Fruit fly (Drosophila melanogaster) whole organism, prepupa: ENCODE data around the gene CG42780.
A peak's percentile ranks its signal among the peaks of the same experiment; 100 is the strongest.

Experiments
- Blimp-1 ChIP-seq: fragments of 200-800 bp; sonication (Bioruptor generic); optimal IDR thresholded peaks from 3 replicates; lab custom pipeline; 2017; ENCODE audit warnings: missing biosample characterization, missing genetic modification characterization, mild to moderate bottlenecking, moderate library complexity, missing genetic modification reagents
- CG10669 ChIP-seq: fragments of 200-800 bp; sonication (Bioruptor generic); optimal IDR thresholded peaks from 3 replicates; lab custom pipeline; 2018; ENCODE audit warnings: missing biosample characterization, mild to moderate bottlenecking, missing genetic modification characterization, moderate library complexity
- CG1621 ChIP-seq: fragments of 200-800 bp; sonication (Bioruptor generic); optimal IDR thresholded peaks from 3 replicates; lab custom pipeline; 2018; ENCODE audit warnings: missing biosample characterization, mild to moderate bottlenecking, missing genetic modification characterization
- CG16779 ChIP-seq: fragments of 200-800 bp; sonication (Bioruptor generic); optimal IDR thresholded peaks from 3 replicates; lab custom pipeline; 2017; ENCODE audit warnings: missing biosample characterization, mild to moderate bottlenecking, missing genetic modification characterization
- CG31627 ChIP-seq: fragments of 200-800 bp; sonication (Bioruptor generic); optimal IDR thresholded peaks from 3 replicates; lab custom pipeline; 2016; ENCODE audit warnings: missing biosample characterization, missing genetic modification characterization
- CG32006 ChIP-seq: fragments of 200-800 bp; sonication (Bioruptor generic); optimal IDR thresholded peaks from 3 replicates; lab custom pipeline; 2017; ENCODE audit warnings: missing biosample characterization, mild to moderate bottlenecking, missing genetic modification characterization
- CG3919 ChIP-seq: fragments of 200-800 bp; sonication (Bioruptor generic); optimal IDR thresholded peaks from 3 replicates; lab custom pipeline; 2016; ENCODE audit warnings: missing biosample characterization, missing genetic modification characterization
- CG4318 ChIP-seq: fragments of 200-800 bp; sonication (Bioruptor generic); optimal IDR thresholded peaks from 3 replicates; lab custom pipeline; 2017; ENCODE audit warnings: missing biosample characterization, mild to moderate bottlenecking, missing genetic modification characterization
- CG6163 ChIP-seq: fragments of 200-800 bp; sonication (Bioruptor generic); IDR thresholded peaks from 3 replicates; pipeline ENCODE4 v1.3.6; 2022; ENCODE audit warnings: missing biosample characterization, missing genetic modification characterization
- CG6808 ChIP-seq: fragments of 200-800 bp; sonication (Bioruptor generic); optimal IDR thresholded peaks from 3 replicates; lab custom pipeline; 2017; ENCODE audit warnings: missing biosample characterization, missing genetic modification characterization, mild to moderate bottlenecking, moderate library complexity, missing genetic modification reagents
- CG7368 ChIP-seq: fragments of 200-800 bp; sonication (Bioruptor generic); optimal IDR thresholded peaks from 3 replicates; lab custom pipeline; 2016; ENCODE audit warnings: missing biosample characterization, missing genetic modification characterization
- CG8319 ChIP-seq: fragments of 200-800 bp; sonication (Bioruptor generic); optimal IDR thresholded peaks from 3 replicates; lab custom pipeline; 2016; ENCODE audit warnings: missing biosample characterization, missing genetic modification characterization
- CG8632 ChIP-seq: fragments of 200-800 bp; sonication (Bioruptor generic); optimal IDR thresholded peaks from 3 replicates; lab custom pipeline; 2016; ENCODE audit warnings: missing biosample characterization, missing genetic modification characterization
- CG9139 ChIP-seq: fragments of 200-800 bp; sonication (Bioruptor generic); optimal IDR thresholded peaks from 3 replicates; lab custom pipeline; 2017; ENCODE audit warnings: missing biosample characterization, mild to moderate bottlenecking, missing genetic modification characterization
- Eip78C ChIP-seq: fragments of 200-800 bp; sonication (Bioruptor generic); peaks from one replicate; lab custom pipeline; 2016; ENCODE audit warnings: missing biosample characterization, missing genetic modification characterization
- Ets21C ChIP-seq: fragments of 200-800 bp; sonication (Bioruptor generic); optimal IDR thresholded peaks from 3 replicates; lab custom pipeline; 2016; ENCODE audit warnings: missing biosample characterization, missing genetic modification characterization
- Gug ChIP-seq: fragments of 200-800 bp; sonication (Bioruptor generic); IDR thresholded peaks from 2 replicates; pipeline ENCODE4 v1.3.6; 2022; ENCODE audit warnings: missing biosample characterization, missing genetic modification characterization
- Hr38 ChIP-seq: sonication (Bioruptor generic); optimal IDR thresholded peaks from 2 replicates; lab custom pipeline; 2016; ENCODE audit warnings: missing biosample characterization, missing genetic modification characterization
- Lpt ChIP-seq: fragments of 200-800 bp; sonication (Bioruptor generic); optimal IDR thresholded peaks from 3 replicates; lab custom pipeline; 2016; ENCODE audit warnings: missing biosample characterization, missing genetic modification characterization
- OdsH ChIP-seq: fragments of 200-800 bp; sonication (Bioruptor generic); optimal IDR thresholded peaks from 3 replicates; lab custom pipeline; 2016; ENCODE audit warnings: missing biosample characterization, missing genetic modification characterization
- Smox ChIP-seq: fragments of 200-800 bp; sonication (Bioruptor generic); optimal IDR thresholded peaks from 3 replicates; lab custom pipeline; 2016; ENCODE audit warnings: missing biosample characterization, missing genetic modification characterization
- Sox102F ChIP-seq: fragments of 200-800 bp; sonication (Bioruptor generic); optimal IDR thresholded peaks from 2 replicates; lab custom pipeline; 2016; ENCODE audit warnings: missing biosample characterization, mild to moderate bottlenecking, missing genetic modification characterization
- Sox14 ChIP-seq: fragments of 200-800 bp; sonication (Bioruptor generic); optimal IDR thresholded peaks from 3 replicates; lab custom pipeline; 2016; ENCODE audit warnings: missing biosample characterization, missing genetic modification characterization
- Sox15 ChIP-seq: fragments of 200-800 bp; sonication (Bioruptor generic); optimal IDR thresholded peaks from 3 replicates; lab custom pipeline; 2016; ENCODE audit warnings: missing biosample characterization, missing genetic modification characterization
- achi ChIP-seq: fragments of 200-800 bp; sonication (Bioruptor generic); optimal IDR thresholded peaks from 3 replicates; lab custom pipeline; 2016; ENCODE audit warnings: missing biosample characterization, missing genetic modification characterization
- acj6 ChIP-seq: fragments of 200-800 bp; sonication (Bioruptor generic); optimal IDR thresholded peaks from 3 replicates; lab custom pipeline; 2016; ENCODE audit warnings: missing biosample characterization, missing genetic modification characterization
- dsx ChIP-seq: fragments of 200-800 bp; optimal IDR thresholded peaks from 3 replicates; lab custom pipeline; 2019; ENCODE audit warnings: missing biosample characterization, mild to moderate bottlenecking, missing genetic modification characterization, moderate library complexity; ENCODE audit not compliant: poor library complexity, severe bottlenecking
- eg ChIP-seq: fragments of 200-800 bp; sonication (Bioruptor generic); IDR thresholded peaks from 3 replicates; pipeline ENCODE4 v1.3.6; 2022; ENCODE audit warnings: missing biosample characterization, missing genetic modification characterization
- esn ChIP-seq: fragments of 200-800 bp; sonication (Bioruptor generic); optimal IDR thresholded peaks from 2 replicates; lab custom pipeline; 2016; ENCODE audit warnings: missing biosample characterization, mild to moderate bottlenecking, missing genetic modification characterization, moderate library complexity
- fd59A ChIP-seq: fragments of 200-800 bp; sonication (Bioruptor generic); optimal IDR thresholded peaks from 2 replicates; lab custom pipeline; 2017; ENCODE audit warnings: missing biosample characterization, mild to moderate bottlenecking, missing genetic modification characterization, missing genetic modification reagents
- fkh ChIP-seq: fragments of 200-800 bp; sonication (Bioruptor generic); optimal IDR thresholded peaks from 3 replicates; lab custom pipeline; 2017; ENCODE audit warnings: missing biosample characterization, mild to moderate bottlenecking, missing genetic modification characterization, moderate library complexity
- net ChIP-seq: fragments of 200-800 bp; sonication (Bioruptor generic); optimal IDR thresholded peaks from 3 replicates; lab custom pipeline; 2016; ENCODE audit warnings: missing biosample characterization, missing genetic modification characterization
- pdm3 ChIP-seq: fragments of 200-800 bp; sonication (Bioruptor generic); optimal IDR thresholded peaks from 3 replicates; lab custom pipeline; 2016; ENCODE audit warnings: missing biosample characterization, missing genetic modification characterization
- ss ChIP-seq, 2 experiments: fragments of 200-800 bp; sonication (Bioruptor generic); optimal IDR thresholded peaks; 2 replicates in 1 of 2; 3 replicates in 1 of 2; lab custom pipeline; 2017 to 2018; ENCODE audit warnings: mild to moderate bottlenecking in 2 of 2, missing biosample characterization in 2 of 2, missing genetic modification characterization in 2 of 2, moderate library complexity in 1 of 2
- topi ChIP-seq: fragments of 200-800 bp; sonication (Bioruptor generic); optimal IDR thresholded peaks from 3 replicates; lab custom pipeline; 2016; ENCODE audit warnings: missing biosample characterization, missing genetic modification characterization

The CG42780 gene

DNA sequence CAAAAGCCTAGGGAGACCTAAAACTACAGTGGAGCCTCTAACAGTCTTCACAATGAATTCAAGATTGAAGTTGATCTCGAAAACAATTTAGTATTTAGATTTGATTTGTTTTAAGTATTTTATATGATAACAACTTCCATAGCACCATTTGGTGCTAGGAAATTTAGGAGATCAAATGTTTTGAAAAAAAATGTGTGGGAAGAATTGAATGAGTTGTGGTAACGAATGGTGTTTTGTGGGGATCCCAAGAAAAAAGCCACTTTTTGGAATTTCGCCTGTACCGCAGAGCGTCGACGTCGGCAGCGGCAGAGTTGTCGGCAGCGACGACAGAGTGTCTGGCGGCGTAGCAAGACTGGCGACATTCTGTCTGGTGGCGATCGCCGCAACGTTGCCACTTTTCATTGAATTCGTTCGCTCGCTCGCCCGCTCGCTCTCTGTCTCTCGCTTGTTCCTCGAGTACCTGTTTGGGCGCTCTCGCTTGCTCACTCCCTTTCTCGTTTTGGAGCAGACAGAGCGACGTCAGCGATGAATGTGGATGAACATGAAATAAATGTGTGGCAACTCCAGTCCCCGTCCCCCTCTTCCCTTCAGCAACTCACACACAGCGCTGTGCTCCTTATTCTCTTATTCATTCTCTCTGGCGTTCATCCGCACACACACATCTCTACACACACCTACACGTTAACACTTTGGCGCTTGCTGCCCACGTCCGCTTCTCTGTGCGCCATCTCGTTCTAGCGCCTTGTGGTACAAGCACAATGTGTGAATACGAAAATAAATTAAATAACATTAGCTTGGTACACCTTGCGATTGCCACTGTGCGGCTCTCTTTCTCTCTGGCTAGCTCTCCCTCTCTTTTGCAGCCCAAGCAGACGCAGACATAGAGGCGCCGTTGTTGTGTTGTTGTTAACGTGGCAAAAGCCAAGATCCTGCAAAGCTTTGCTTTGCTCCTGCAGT, 32.3 kb downstream of the CG42780 start (continued):
- TF ChIP-seq CG8632 (GFP tag; lab: Kevin White, UChicago) = peak; percentile 48
- peak; percentile 64 for TF ChIP-seq CG8319
- peak; percentile 40 for TF ChIP-seq Ets21C (GFP tag; lab: Kevin White, UChicago)
- TF ChIP-seq Lpt (GFP tag; lab: Kevin White, UChicago) = no peak
- TF ChIP-seq esn (GFP tag; lab: Kevin White, UChicago) = peak; percentile 67
- peak; percentile 63 for TF ChIP-seq achi
- peak in 1 of 2 experiments; percentile 45 for TF ChIP-seq ss (GFP tag; optimal IDR thresholded peaks at IDR 0.05; lab: Kevin White, UChicago)
- TF ChIP-seq Sox102F (GFP tag; lab: Kevin White, UChicago) = peak; percentile 67
- TF ChIP-seq CG10669 (GFP tag; lab: Kevin White, UChicago) = peak; percentile 67
- peak; percentile 65 for TF ChIP-seq CG6163
- peak; percentile 66 for TF ChIP-seq OdsH (GFP tag; lab: Kevin White, UChicago)
- peak; percentile 52 for TF ChIP-seq CG4318 (GFP tag; lab: Kevin White, UChicago)
- peak; percentile 61 for TF ChIP-seq Sox15 (GFP tag; lab: Kevin White, UChicago)
- peak; percentile 50 for TF ChIP-seq CG6808
- peak; percentile 54 for TF ChIP-seq Smox (GFP tag; lab: Kevin White, UChicago)
- no peak for TF ChIP-seq CG16779 (tag; lab: Kevin White, UChicago)
- no peak for TF ChIP-seq Hr38 (GFP tag; lab: Kevin White, UChicago)
- peak; percentile 68; the same call in 2 of the 3 replicates for TF ChIP-seq eg (GFP tag; lab: Robert Waterston, UW)

DNA sequence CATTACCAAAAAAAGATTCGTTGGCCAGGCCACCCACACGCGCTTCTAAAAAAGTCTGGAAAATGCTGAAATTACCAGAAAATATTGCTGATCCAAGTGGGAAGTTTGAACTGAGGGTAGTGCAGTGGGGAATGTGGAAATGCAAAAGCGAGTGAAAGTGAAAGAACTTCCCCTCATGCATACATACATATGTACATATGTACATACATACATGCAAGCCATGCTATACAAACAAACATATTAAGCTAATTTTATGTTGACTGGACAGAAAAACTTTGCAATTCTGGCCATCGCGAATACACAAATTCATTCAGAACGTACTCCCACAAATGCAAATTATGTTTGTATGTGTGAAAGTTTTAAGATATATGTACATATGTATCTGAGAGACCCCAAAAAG, 33.7 kb downstream of the CG42780 start:
- TF ChIP-seq CG31627 (GFP tag; lab: Kevin White, UChicago) (no peak), Eip78C (GFP tag; lab: Kevin White, UChicago) (no peak), CG3919 (GFP tag; lab: Kevin White, UChicago) (no peak), CG7368 (no peak), Lpt (GFP tag; lab: Kevin White, UChicago) (no peak), CG6808 (no peak), net (GFP tag; lab: Kevin White, UChicago) (no peak), esn (GFP tag; lab: Kevin White, UChicago) (no peak), CG9139 (GFP tag; lab: Kevin White, UChicago) (no peak), Smox (GFP tag; lab: Kevin White, UChicago) (no peak), CG8632 (GFP tag; lab: Kevin White, UChicago) (no peak), CG16779 (tag; lab: Kevin White, UChicago) (no peak), CG1621 (tag; lab: Kevin White, UChicago) (no peak), Sox14 (GFP tag; lab: Kevin White, UChicago) (no peak), Sox102F (GFP tag; lab: Kevin White, UChicago) (no peak)
- TF ChIP-seq, all 60 proteins: peak for 0

DNA sequence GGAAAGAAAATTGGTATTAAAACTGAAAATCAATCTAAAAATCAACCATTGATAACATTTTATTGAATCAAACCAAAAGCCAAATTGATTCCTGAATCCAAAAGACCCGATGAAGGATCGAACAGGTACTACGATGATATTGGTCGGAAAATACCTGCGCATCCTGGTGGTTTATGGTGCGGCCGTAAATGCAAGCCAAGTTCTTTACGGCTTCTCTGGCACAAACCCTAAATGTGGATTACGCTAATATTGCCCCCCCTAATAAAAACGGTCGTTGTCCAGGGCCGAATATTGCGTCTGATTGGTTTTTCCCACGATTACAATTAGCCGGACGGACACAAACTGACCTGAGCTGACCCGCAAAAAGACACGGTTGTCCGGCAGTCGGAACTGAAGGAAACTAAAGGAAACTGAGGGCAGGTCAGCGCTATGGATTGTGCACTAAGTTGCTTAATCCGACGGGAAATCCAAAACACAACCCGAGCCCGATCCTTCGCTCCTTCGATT, 35.2 kb downstream of the CG42780 start:
- no peak for TF ChIP-seq Lpt (GFP tag; lab: Kevin White, UChicago)
- TF ChIP-seq CG7368 = no peak
- no peak for TF ChIP-seq Sox15 (GFP tag; lab: Kevin White, UChicago)
- TF ChIP-seq CG32006 (GFP tag; lab: Kevin White, UChicago) = no peak
- no peak for TF ChIP-seq Smox (GFP tag; lab: Kevin White, UChicago)
- TF ChIP-seq acj6 (GFP tag; lab: Kevin White, UChicago) = no peak
- no peak for TF ChIP-seq topi (GFP tag; lab: Kevin White, UChicago)
- TF ChIP-seq esn (GFP tag; lab: Kevin White, UChicago) = no peak
- no peak for TF ChIP-seq OdsH (GFP tag; lab: Kevin White, UChicago)
- no peak for TF ChIP-seq Blimp-1 (GFP tag; lab: Kevin White, UChicago)
- TF ChIP-seq dsx (GFP tag; lab: Kevin White, UChicago) = no peak
- TF ChIP-seq pdm3 (GFP tag; lab: Kevin White, UChicago) = no peak
- TF ChIP-seq fkh (GFP tag; lab: Kevin White, UChicago) = no peak
- no peak for TF ChIP-seq fd59A
- TF ChIP-seq Gug (GFP tag; lab: Robert Waterston, UW) = no peak
